Worm (Caenorhabditis elegans) whole organism, L1 larva: ENCODE data around the gene pdk-1.
A peak's percentile ranks its signal among the peaks of the same experiment; 100 is the strongest.

Experiments used
- C16A3.4 ChIP-seq: fragments of 150-350 bp; optimal IDR thresholded peaks from 2 replicates; lab custom pipeline; 2014; ENCODE audit warnings: missing biosample characterization, missing genetic modification characterization
- C34B4.2 ChIP-seq: sonication (generic microtip); optimal IDR thresholded peaks from 2 replicates; lab custom pipeline; 2017; ENCODE audit warnings: mild to moderate bottlenecking, missing genetic modification characterization, missing compliant biosample characterization
- Y116A8C.19 ChIP-seq: sonication (generic microtip); optimal IDR thresholded peaks from 2 replicates; lab custom pipeline; 2016; ENCODE audit warnings: missing compliant biosample characterization, missing genetic modification characterization, borderline replicate concordance
- alr-1 ChIP-seq: fragments of 200-800 bp; sonication (Bioruptor generic); optimal IDR thresholded peaks from 2 replicates; lab custom pipeline; 2018; ENCODE audit warnings: borderline replicate concordance, mild to moderate bottlenecking, missing genetic modification characterization, missing compliant biosample characterization
- blmp-1 ChIP-seq: fragments of 150-350 bp; optimal IDR thresholded peaks from 2 replicates; lab custom pipeline; 2014; ENCODE audit warnings: missing biosample characterization, missing genetic modification characterization
- ceh-63 ChIP-seq: fragments of 200-800 bp; sonication (Bioruptor generic); optimal IDR thresholded peaks from 2 replicates; lab custom pipeline; 2018; ENCODE audit warnings: mild to moderate bottlenecking, missing genetic modification characterization, missing compliant biosample characterization
- ceh-8 ChIP-seq: fragments of 200-800 bp; sonication (Bioruptor generic); optimal IDR thresholded peaks from 2 replicates; lab custom pipeline; 2018; ENCODE audit warnings: mild to moderate bottlenecking, missing genetic modification characterization, moderate library complexity, missing compliant biosample characterization
- ceh-82 ChIP-seq, 3 experiments: fragments of 150-350 bp in 1 of 3; sonication (generic microtip) in 2 of 3; optimal IDR thresholded peaks; 2 replicates each; lab custom pipeline; 2014 to 2017; ENCODE audit warnings: missing biosample characterization in 3 of 3, missing genetic modification characterization in 3 of 3
- ces-1 ChIP-seq: fragments of 150-350 bp; optimal IDR thresholded peaks from 2 replicates; lab custom pipeline; 2014; ENCODE audit warnings: missing biosample characterization, missing genetic modification reagents, missing genetic modification characterization
- dsc-1 ChIP-seq: sonication (generic microtip); optimal IDR thresholded peaks from 2 replicates; lab custom pipeline; 2016; ENCODE audit warnings: mild to moderate bottlenecking, missing genetic modification characterization, missing compliant biosample characterization
- efl-1 ChIP-seq, 4 experiments: fragments of 150-350 bp; optimal IDR thresholded peaks in 3 of 4; peaks in 1 of 4; 1 replicate in 1 of 4; 2 replicates in 3 of 4; lab custom pipeline; 2014; ENCODE audit warnings: missing biosample characterization in 2 of 4, missing genetic modification characterization in 2 of 4, missing genetic modification reagents in 2 of 4
- efl-3 ChIP-seq: fragments of 200-800 bp; sonication (Bioruptor generic); optimal IDR thresholded peaks from 2 replicates; lab custom pipeline; 2018; ENCODE audit warnings: mild to moderate bottlenecking, missing genetic modification characterization, missing compliant biosample characterization
- egl-13 ChIP-seq: sonication (generic microtip); optimal IDR thresholded peaks from 2 replicates; lab custom pipeline; 2016; ENCODE audit warnings: missing genotype, missing genetic modification reagents, missing genetic modification characterization, missing compliant biosample characterization
- elt-2 ChIP-seq: sonication (generic microtip); optimal IDR thresholded peaks from 2 replicates; lab custom pipeline; 2016; ENCODE audit warnings: missing genetic modification characterization, mild to moderate bottlenecking, inconsistent platforms, missing compliant biosample characterization, missing genetic modification reagents
- fkh-8 ChIP-seq: sonication (generic microtip); optimal IDR thresholded peaks from 2 replicates; lab custom pipeline; 2016; ENCODE audit warnings: mild to moderate bottlenecking, missing genetic modification characterization, missing compliant biosample characterization
- fos-1 ChIP-seq: fragments of 150-350 bp; optimal IDR thresholded peaks from 2 replicates; lab custom pipeline; 2014; ENCODE audit warnings: missing biosample characterization, missing genetic modification characterization
- hpl-2 ChIP-seq: fragments of 150-350 bp; optimal IDR thresholded peaks from 2 replicates; lab custom pipeline; 2014; ENCODE audit warnings: missing biosample characterization, missing genetic modification reagents, missing genetic modification characterization
- isw-1 ChIP-seq: fragments of 200-800 bp; sonication (Bioruptor generic); IDR thresholded peaks from 2 replicates; pipeline ENCODE4 v1.3.6; 2022; ENCODE audit warnings: missing genetic modification characterization, missing compliant biosample characterization
- jun-1 ChIP-seq: fragments of 150-350 bp; optimal IDR thresholded peaks from 2 replicates; lab custom pipeline; 2014; ENCODE audit warnings: missing biosample characterization, missing genetic modification reagents, missing genetic modification characterization
- lin-13 ChIP-seq: fragments of 150-350 bp; optimal IDR thresholded peaks from 2 replicates; lab custom pipeline; 2014; ENCODE audit warnings: missing biosample characterization, missing genetic modification reagents, missing genetic modification characterization
- lin-14 ChIP-seq: fragments of 200-800 bp; sonication (Bioruptor generic); optimal IDR thresholded peaks from 2 replicates; lab custom pipeline; 2018; ENCODE audit warnings: mild to moderate bottlenecking, missing genetic modification characterization, moderate library complexity, missing compliant biosample characterization
- lin-15B ChIP-seq: fragments of 150-350 bp; sonication (generic microtip); optimal IDR thresholded peaks from 3 replicates; lab custom pipeline; 2014; ENCODE audit warnings: missing biosample characterization, missing genetic modification characterization
- lin-35 ChIP-seq, 2 experiments: fragments of 150-350 bp; optimal IDR thresholded peaks; 2 replicates each; lab custom pipeline; 2014; ENCODE audit warnings: missing biosample characterization in 2 of 2, missing genetic modification characterization in 2 of 2, missing genetic modification reagents in 2 of 2
- lir-3 ChIP-seq: sonication (generic microtip); optimal IDR thresholded peaks from 2 replicates; lab custom pipeline; 2016; ENCODE audit warnings: mild to moderate bottlenecking, missing genetic modification characterization, moderate library complexity, missing compliant biosample characterization; ENCODE audit not compliant: poor library complexity
- mab-9 ChIP-seq: fragments of 200-800 bp; sonication (Bioruptor generic); IDR thresholded peaks from 2 replicates; pipeline ENCODE4 v1.3.6; 2022; ENCODE audit warnings: missing genetic modification reagents, missing genetic modification characterization, missing compliant biosample characterization
- mdl-1 ChIP-seq, 2 experiments: fragments of 150-350 bp; optimal IDR thresholded peaks; 2 replicates each; lab custom pipeline; 2014 to 2017; ENCODE audit warnings: missing biosample characterization in 2 of 2, missing genetic modification characterization in 2 of 2, inconsistent platforms in 1 of 2
- nhr-19 ChIP-seq: fragments of 200-800 bp; sonication (Bioruptor generic); conservative IDR thresholded peaks from 2 replicates; pipeline ENCODE4 v1.3.6; 2022; ENCODE audit warnings: missing genetic modification characterization, missing compliant biosample characterization
- nhr-20 ChIP-seq: sonication (generic microtip); optimal IDR thresholded peaks from 2 replicates; lab custom pipeline; 2016; ENCODE audit warnings: mild to moderate bottlenecking, missing genetic modification characterization, missing compliant biosample characterization
- nhr-28 ChIP-seq: fragments of 150-350 bp; optimal IDR thresholded peaks from 2 replicates; lab custom pipeline; 2014; ENCODE audit warnings: missing biosample characterization, missing genetic modification characterization
- nhr-47 ChIP-seq: sonication (generic microtip); optimal IDR thresholded peaks from 2 replicates; lab custom pipeline; 2016; ENCODE audit warnings: mild to moderate bottlenecking, missing genetic modification characterization, moderate library complexity, missing compliant biosample characterization
- nhr-71 ChIP-seq: sonication (generic microtip); optimal IDR thresholded peaks from 2 replicates; lab custom pipeline; 2016; ENCODE audit warnings: mild to moderate bottlenecking, missing genetic modification characterization, moderate library complexity, missing compliant biosample characterization
- nhr-85 ChIP-seq: sonication (generic microtip); peaks from one replicate; lab custom pipeline; 2016; ENCODE audit warnings: missing genetic modification characterization, inconsistent platforms, missing compliant biosample characterization
- nhr-90 ChIP-seq: sonication (generic microtip); optimal IDR thresholded peaks from 2 replicates; lab custom pipeline; 2016; ENCODE audit warnings: mild to moderate bottlenecking, missing genetic modification characterization, missing compliant biosample characterization; ENCODE audit not compliant: poor library complexity
- pag-3 ChIP-seq: sonication (generic microtip); optimal IDR thresholded peaks from 2 replicates; lab custom pipeline; 2017; ENCODE audit warnings: missing genetic modification characterization, mild to moderate bottlenecking, missing compliant biosample characterization, antibody characterized with exemption, borderline replicate concordance; ENCODE audit not compliant: insufficient read depth
- pax-3 ChIP-seq: fragments of 200-800 bp; sonication (Bioruptor generic); optimal IDR thresholded peaks from 2 replicates; lab custom pipeline; 2018; ENCODE audit warnings: mild to moderate bottlenecking, missing genetic modification characterization, moderate library complexity, missing compliant biosample characterization
- rnt-1 ChIP-seq: sonication (generic microtip); optimal IDR thresholded peaks from 2 replicates; lab custom pipeline; 2016; ENCODE audit warnings: mild to moderate bottlenecking, missing genetic modification characterization, moderate library complexity, missing compliant biosample characterization
- skn-1 ChIP-seq: fragments of 150-350 bp; optimal IDR thresholded peaks from 2 replicates; lab custom pipeline; 2014; ENCODE audit warnings: missing biosample characterization, missing genetic modification characterization
- snpc-4 ChIP-seq: fragments of 150-350 bp; optimal IDR thresholded peaks from 2 replicates; lab custom pipeline; 2014; ENCODE audit warnings: missing biosample characterization, missing genetic modification characterization
- snu-23 ChIP-seq: sonication (generic microtip); optimal IDR thresholded peaks from 2 replicates; lab custom pipeline; 2016; ENCODE audit warnings: missing genetic modification characterization, missing compliant biosample characterization
- sup-37 ChIP-seq: fragments of 200-800 bp; sonication (Bioruptor generic); optimal IDR thresholded peaks from 2 replicates; lab custom pipeline; 2018; ENCODE audit warnings: mild to moderate bottlenecking, missing genetic modification characterization, missing compliant biosample characterization
- swsn-7 ChIP-seq: sonication (generic microtip); optimal IDR thresholded peaks from 2 replicates; lab custom pipeline; 2016; ENCODE audit warnings: missing genetic modification characterization, missing compliant biosample characterization
- tbx-2 ChIP-seq: sonication (generic microtip); optimal IDR thresholded peaks from 2 replicates; lab custom pipeline; 2016; ENCODE audit warnings: missing genetic modification characterization, missing compliant biosample characterization
- unc-86 ChIP-seq: sonication (generic microtip); optimal IDR thresholded peaks from 2 replicates; lab custom pipeline; 2016; ENCODE audit warnings: missing genetic modification characterization, missing compliant biosample characterization
- ztf-11 ChIP-seq, 2 experiments: sonication (generic microtip); optimal IDR thresholded peaks; 2 replicates each; lab custom pipeline; 2016 to 2017; ENCODE audit warnings: missing genetic modification characterization in 2 of 2, missing biosample characterization in 1 of 2, missing compliant biosample characterization in 1 of 2

pdk-1 gene

DNA sequence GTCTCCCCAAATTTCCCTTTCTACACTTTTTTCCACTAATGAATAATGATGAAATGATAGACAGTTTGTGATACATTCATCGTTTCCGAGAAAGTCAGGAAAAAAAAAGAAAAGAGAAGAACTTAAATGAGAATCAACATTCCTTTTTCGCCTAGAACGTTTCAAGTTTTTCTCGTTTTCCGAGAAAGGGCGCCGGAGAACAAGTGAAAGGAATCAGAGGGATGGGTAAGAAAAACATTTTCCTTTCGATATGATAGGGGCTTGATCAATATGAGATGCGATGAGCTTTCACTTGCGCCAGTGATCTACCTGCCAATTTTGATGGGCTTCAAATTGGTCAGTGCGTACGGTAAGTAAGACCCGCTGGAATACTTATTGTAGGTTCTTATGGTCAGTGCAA is 11.7 kb upstream of the pdk-1 start:
- peak; percentile 98 for TF ChIP-seq blmp-1 (tag; lab: Kevin White, UChicago)
- TF ChIP-seq fos-1 (tag; lab: Kevin White, UChicago), result no peak

- TF ChIP-seq blmp-1 (tag; lab: Kevin White, UChicago), result peak; percentile 96
- no peak for TF ChIP-seq ceh-63 (GFP tag; lab: Kevin White, UChicago)
These were observed 10.1 kb upstream of the pdk-1 start, which contains the start of gene H42K12.3 for ce11 chrX:1311084-1311483. Gene H42K12.3, plus strand, starts transcription at chrX:1311391.

- TF ChIP-seq nhr-28 (tag; lab: Kevin White, UChicago) (no peak), lin-15B (tag; lab: Kevin White, UChicago) (no peak), elt-2 (peak; percentile 36), ceh-8 (GFP tag; lab: Kevin White, UChicago) (no peak)
These were observed 9.6 kb upstream of the pdk-1 start for ce11 chrX:1311577-1311976.

DNA sequence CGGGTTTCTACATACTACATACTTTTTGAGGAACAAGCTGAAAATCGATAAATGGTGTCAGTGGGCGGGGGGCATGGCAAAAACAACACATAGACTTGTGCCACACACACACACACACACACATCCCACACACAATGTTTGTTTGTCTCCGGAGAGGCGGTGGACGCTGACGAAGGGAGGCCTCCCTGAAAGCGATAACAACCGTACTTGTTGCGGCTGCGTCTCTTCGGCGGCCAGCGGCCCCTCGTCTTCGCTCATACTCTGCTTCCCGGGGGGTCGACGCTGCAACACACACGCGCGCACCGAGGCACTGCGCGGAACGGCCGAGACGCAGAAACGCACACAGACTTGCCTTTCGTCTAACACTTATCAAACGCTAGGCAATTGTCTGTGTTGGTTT is 1.4 kb upstream of the pdk-1 start:
- TF ChIP-seq lin-15B (tag; lab: Kevin White, UChicago) (no peak), efl-3 (GFP tag; lab: Kevin White, UChicago) (no peak), mab-9 (GFP tag; lab: Robert Waterston, UW) (0 out of 2 replicates have a peak, but pooled peaks have one; percentile 14), swsn-7 (tag; lab: Kevin White, UChicago) (peak; percentile 42), lir-3 (tag; lab: Kevin White, UChicago) (no peak), snpc-4 (peak; percentile 46), efl-1 (optimal IDR thresholded peaks at IDR 0.05; lab: Kevin White, UChicago) (peak; percentile 14 to 25), efl-1 (GFP tag; optimal IDR thresholded peaks at IDR 0.05 in 1 of 2; lab: Kevin White, UChicago) (peak in 1 of 2 experiments; percentile 69), ztf-11 (tag; optimal IDR thresholded peaks at IDR 0.05; lab: Kevin White, UChicago) (peak in 1 of 2 experiments; percentile 10), pax-3 (no peak), ces-1 (GFP tag; lab: Kevin White, UChicago) (no peak), Y116A8C.19 (tag; lab: Kevin White, UChicago) (no peak), skn-1 (tag; lab: Kevin White, UChicago) (peak; percentile 78), rnt-1 (tag; lab: Kevin White, UChicago) (peak; percentile 62), ceh-8 (GFP tag; lab: Kevin White, UChicago) (peak; percentile 47), mdl-1 (tag; optimal IDR thresholded peaks at IDR 0.05; lab: Kevin White, UChicago) (peak in 1 of 2 experiments; percentile 56), hpl-2 (GFP tag; lab: Kevin White, UChicago) (peak; percentile 3), lin-13 (GFP tag; lab: Kevin White, UChicago) (no peak), jun-1 (peak; percentile 66), ceh-82 (tag; optimal IDR thresholded peaks at IDR 0.05; lab: Kevin White, UChicago) (peak; percentile 9 to 74 (median 59)), nhr-71 (peak; percentile 74), isw-1 (peak; percentile 34), nhr-19 (GFP tag; lab: Robert Waterston, UW) (peak; percentile 45), alr-1 (no peak), dsc-1 (tag; lab: Kevin White, UChicago) (peak; percentile 31), egl-13 (tag; lab: Kevin White, UChicago) (no peak), unc-86 (tag; lab: Kevin White, UChicago) (peak; percentile 2), nhr-90 (tag; lab: Kevin White, UChicago) (peak; percentile 58), sup-37 (GFP tag; lab: Kevin White, UChicago) (peak; percentile 8), nhr-47 (tag; lab: Kevin White, UChicago) (peak; percentile 72), lin-14 (GFP tag; lab: Kevin White, UChicago) (peak; percentile 92), nhr-20 (tag; lab: Kevin White, UChicago) (peak; percentile 72), C34B4.2 (tag; lab: Kevin White, UChicago) (no peak), lin-35 (GFP tag; optimal IDR thresholded peaks at IDR 0.05; lab: Kevin White, UChicago) (peak; percentile 22 to 54), nhr-85 (tag; lab: Kevin White, UChicago) (peak; percentile 79), tbx-2 (tag; lab: Kevin White, UChicago) (peak; percentile 67), snu-23 (peak; percentile 64), C16A3.4 (tag; lab: Kevin White, UChicago) (peak; percentile 36), pag-3 (tag; lab: Kevin White, UChicago) (no peak), fkh-8 (peak; percentile 42)
